Fruit fly (Drosophila melanogaster): ENCODE results near the gene Cyp4ac1.

Gene Cyp4ac1

dm6 chr2L:5245363-5245892 is 18.4 kb upstream of the Cyp4ac1 start:
- TF ChIP-seq ey (GFP tag; optimal IDR thresholded peaks at IDR 0.05) = no peak
- TF ChIP-seq jim (GFP tag; optimal IDR thresholded peaks at IDR 0.05) = no peak
- peak; percentile 27 for TF ChIP-seq br (GFP tag; optimal IDR thresholded peaks at IDR 0.05)
- TF ChIP-seq Abd-B (GFP tag; optimal IDR thresholded peaks at IDR 0.05) = no peak
- no peak for TF ChIP-seq Hr83 (GFP tag; optimal IDR thresholded peaks at IDR 0.05; ENCODE audit: poor library complexity, severe bottlenecking)
- no peak for TF ChIP-seq Hr78 (GFP tag; optimal IDR thresholded peaks at IDR 0.05)
- TF ChIP-seq fru (GFP tag; optimal IDR thresholded peaks at IDR 0.05) = peak; percentile 25
- no peak for TF ChIP-seq pan (optimal IDR thresholded peaks at IDR 0.05)
- peak; percentile 15 for TF ChIP-seq psq (GFP tag; optimal IDR thresholded peaks at IDR 0.05)
- peak; percentile 14 for TF ChIP-seq Sp1 (GFP tag; optimal IDR thresholded peaks at IDR 0.05)
- no peak for TF ChIP-seq Mio (GFP tag; optimal IDR thresholded peaks at IDR 0.05)
- no peak for TF ChIP-seq woc (GFP tag; optimal IDR thresholded peaks at IDR 0.05)
- TF ChIP-seq Hnf4 (GFP tag; optimal IDR thresholded peaks at IDR 0.05) = no peak
- TF ChIP-seq Rel (GFP tag; optimal IDR thresholded peaks at IDR 0.05) = no peak
- no peak for TF ChIP-seq Rel (tag; optimal IDR thresholded peaks at IDR 0.05)
- TF ChIP-seq CG9705 (GFP tag; optimal IDR thresholded peaks at IDR 0.05) = no peak
- no peak for TF ChIP-seq Dfd (GFP tag; optimal IDR thresholded peaks at IDR 0.05)
- TF ChIP-seq CrebA (GFP tag; optimal IDR thresholded peaks at IDR 0.05; ENCODE audit: borderline replicate concordance) = no peak
- TF ChIP-seq dmrt93B (GFP tag; optimal IDR thresholded peaks at IDR 0.05) = no peak
- TF ChIP-seq Myc (optimal IDR thresholded peaks at IDR 0.05) = no peak
- no peak for TF ChIP-seq Jra (GFP tag; optimal IDR thresholded peaks at IDR 0.05)
- no peak for TF ChIP-seq tai (GFP tag; optimal IDR thresholded peaks at IDR 0.05)
- TF ChIP-seq rgr (GFP tag; optimal IDR thresholded peaks at IDR 0.05) = peak; percentile 47
- TF ChIP-seq Vsx2 (GFP tag; optimal IDR thresholded peaks at IDR 0.05; ENCODE audit: partially characterized antibody) = no peak
- TF ChIP-seq GATAd (GFP tag; optimal IDR thresholded peaks at IDR 0.05) = no peak
- peak in 1 of 2 experiments; percentile 45 for TF ChIP-seq foxo (GFP tag; optimal IDR thresholded peaks at IDR 0.05)
- TF ChIP-seq HLH106 (tag; optimal IDR thresholded peaks at IDR 0.05) = no peak
- TF ChIP-seq usp (GFP tag; optimal IDR thresholded peaks at IDR 0.05) = no peak
- no peak for TF ChIP-seq dl (GFP tag; optimal IDR thresholded peaks at IDR 0.05; ENCODE audit: insufficient read depth in 1 of 2, partially characterized antibody in 2 of 2)
- TF ChIP-seq CG32264 (GFP tag; optimal IDR thresholded peaks at IDR 0.05) = no peak
- TF ChIP-seq OdsH (GFP tag; optimal IDR thresholded peaks at IDR 0.05) = peak; percentile 5
- TF ChIP-seq dsf (GFP tag; optimal IDR thresholded peaks at IDR 0.05; ENCODE audit: borderline replicate concordance) = no peak
- no peak for TF ChIP-seq lola (GFP tag; optimal IDR thresholded peaks at IDR 0.05)
- TF ChIP-seq sv (GFP tag; optimal IDR thresholded peaks at IDR 0.05) = no peak
- no peak for TF ChIP-seq sage (GFP tag; optimal IDR thresholded peaks at IDR 0.05)
- TF ChIP-seq Dif (GFP tag; optimal IDR thresholded peaks at IDR 0.05; ENCODE audit: partially characterized antibody) = no peak
- no peak for TF ChIP-seq brk (GFP tag; optimal IDR thresholded peaks at IDR 0.05)
- TF ChIP-seq N (GFP tag; optimal IDR thresholded peaks at IDR 0.05) = no peak
- peak; percentile 13 for TF ChIP-seq h (GFP tag; optimal IDR thresholded peaks at IDR 0.05)

- TF ChIP-seq CG32264 (GFP tag; optimal IDR thresholded peaks at IDR 0.05) = no peak
- no peak for TF ChIP-seq Hr78 (GFP tag; optimal IDR thresholded peaks at IDR 0.05)
- TF ChIP-seq dmrt93B (GFP tag; optimal IDR thresholded peaks at IDR 0.05) = no peak
- no peak for TF ChIP-seq sage (GFP tag; optimal IDR thresholded peaks at IDR 0.05)
- TF ChIP-seq Jra (GFP tag; optimal IDR thresholded peaks at IDR 0.05) = no peak
- TF ChIP-seq fru (GFP tag; optimal IDR thresholded peaks at IDR 0.05) = peak; percentile 26
- no peak for TF ChIP-seq tai (GFP tag; optimal IDR thresholded peaks at IDR 0.05)
- TF ChIP-seq jim (GFP tag; optimal IDR thresholded peaks at IDR 0.05) = no peak
- peak; percentile 15 for TF ChIP-seq rgr (GFP tag; optimal IDR thresholded peaks at IDR 0.05)
- TF ChIP-seq Hr83 (GFP tag; optimal IDR thresholded peaks at IDR 0.05; ENCODE audit: poor library complexity, severe bottlenecking) = no peak
- peak in 1 of 2 experiments; percentile 11 for TF ChIP-seq foxo (GFP tag; optimal IDR thresholded peaks at IDR 0.05)
- TF ChIP-seq psq (GFP tag; optimal IDR thresholded peaks at IDR 0.05) = peak; percentile 17
- TF ChIP-seq h (GFP tag; optimal IDR thresholded peaks at IDR 0.05) = peak; percentile 17
- TF ChIP-seq HLH106 (tag; optimal IDR thresholded peaks at IDR 0.05) = no peak
- TF ChIP-seq Mio (GFP tag; optimal IDR thresholded peaks at IDR 0.05) = no peak
Observed at dm6 chr2L:5247384-5247783, 16.4 kb upstream of the Cyp4ac1 start.
